Worm (Caenorhabditis elegans): ENCODE results near the gene dop-6.

Gene dop-6

DNA sequence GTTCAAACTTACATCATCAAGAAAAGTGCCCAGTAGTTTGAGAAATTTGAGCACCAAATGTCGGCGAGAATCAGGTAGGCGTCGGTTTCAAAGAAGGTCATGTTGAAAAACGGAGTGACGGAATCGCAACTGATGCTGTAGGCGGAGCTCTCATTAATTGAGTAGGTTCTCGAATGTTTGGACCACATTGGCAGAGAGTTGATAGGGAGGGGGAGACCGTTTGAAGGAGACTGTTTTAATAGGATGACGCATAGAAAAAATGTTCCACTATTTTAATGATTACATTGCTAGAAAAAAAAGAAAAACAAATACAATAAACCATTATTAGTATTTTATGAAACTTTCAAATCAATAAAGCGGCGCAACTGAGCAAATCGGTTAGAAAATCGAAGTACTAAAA is 42.5 kb downstream of the dop-6 start, which contains the start of gene F14H12.17:
F14H12.17 (minus strand) TSS at position 101 of the 400 bp plus-strand sequence.
- TF ChIP-seq nhr-232 (tag; optimal IDR thresholded peaks at IDR 0.05) (no peak), ceh-30 (tag; optimal IDR thresholded peaks at IDR 0.05) (no peak), mec-3 (tag; optimal IDR thresholded peaks at IDR 0.05; ENCODE audit: borderline replicate concordance) (no peak), dmd-4 (tag; optimal IDR thresholded peaks at IDR 0.05; ENCODE audit: borderline replicate concordance) (no peak), che-1 (tag; optimal IDR thresholded peaks at IDR 0.05) (no peak), pha-2 (tag; optimal IDR thresholded peaks at IDR 0.05) (no peak), lim-6 (tag; optimal IDR thresholded peaks at IDR 0.05) (no peak), ttx-3 (tag; optimal IDR thresholded peaks at IDR 0.05) (no peak)

DNA sequence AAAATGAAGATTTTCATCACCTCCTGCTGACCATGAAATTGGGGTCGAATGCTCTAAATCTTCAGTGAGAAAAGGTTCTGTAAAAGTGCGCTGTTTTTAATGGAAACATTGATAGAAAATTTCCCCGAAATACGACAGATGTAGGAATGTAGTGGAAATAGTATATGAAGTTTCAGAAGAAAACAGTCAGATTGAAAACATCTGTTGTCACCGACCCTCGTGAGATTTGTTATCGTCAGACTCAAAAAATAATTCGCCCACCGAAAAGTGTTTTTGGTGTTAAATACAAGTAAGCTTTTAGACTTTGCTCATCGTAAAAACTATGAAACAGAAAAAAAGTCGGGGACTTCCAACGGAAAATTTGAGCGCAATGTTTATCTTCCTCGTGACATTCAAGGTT is 44.2 kb downstream of the dop-6 start, which contains the start of gene F14H12.8:
F14H12.8 (minus strand) TSS at position 101 of the 400 bp plus-strand sequence.
- TF ChIP-seq ceh-18 (tag; optimal IDR thresholded peaks at IDR 0.05) (no peak), pqm-1 (tag; optimal IDR thresholded peaks at IDR 0.05) (no peak), ceh-31 (tag; optimal IDR thresholded peaks at IDR 0.05) (no peak), ceh-48 (tag; optimal IDR thresholded peaks at IDR 0.05) (no peak), unc-42 (tag; optimal IDR thresholded peaks at IDR 0.05) (no peak), unc-55 (GFP tag; optimal IDR thresholded peaks at IDR 0.05) (no peak), hlh-15 (tag; optimal IDR thresholded peaks at IDR 0.05) (no peak), che-1 (tag; optimal IDR thresholded peaks at IDR 0.05) (no peak), pha-2 (tag; optimal IDR thresholded peaks at IDR 0.05) (no peak), npax-4 (tag; optimal IDR thresholded peaks at IDR 0.05) (no peak), eyg-1 (tag; optimal IDR thresholded peaks at IDR 0.05) (no peak), ttx-3 (tag; optimal IDR thresholded peaks at IDR 0.05) (no peak), tbx-7 (tag; optimal IDR thresholded peaks at IDR 0.05) (no peak), ceh-45 (GFP tag; IDR thresholded peaks at IDR 0.05) (no peak)

DNA sequence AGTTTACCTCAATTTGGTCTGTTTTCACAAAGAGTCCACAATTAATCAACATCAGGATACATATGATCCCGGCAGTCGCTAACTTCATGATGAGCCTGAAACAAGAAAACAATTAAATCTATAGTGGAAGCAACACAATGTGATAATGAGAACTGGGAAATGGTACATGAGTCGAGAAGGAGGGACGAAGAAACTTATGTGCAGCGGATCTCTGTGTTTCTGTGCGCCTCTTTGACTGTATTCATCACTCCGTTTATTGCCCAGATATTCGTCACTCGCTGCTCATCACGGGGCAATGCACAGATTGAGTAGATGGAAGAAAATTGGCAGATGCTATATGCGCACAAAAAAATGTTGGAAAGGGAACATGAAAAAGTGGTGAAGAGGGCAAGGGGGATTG is 45.6 kb downstream of the dop-6 start, which contains the start of gene R160.3:
R160.3 (minus strand) TSS at position 101 of the 400 bp plus-strand sequence.
- no peak for TF ChIP-seq nhr-11 (tag; optimal IDR thresholded peaks at IDR 0.05)
- TF ChIP-seq pros-1 (tag; optimal IDR thresholded peaks at IDR 0.05), result no peak
- no peak for TF ChIP-seq che-1 (tag; optimal IDR thresholded peaks at IDR 0.05)
- no peak for TF ChIP-seq sox-4 (tag; optimal IDR thresholded peaks at IDR 0.05)
- TF ChIP-seq ceh-45 (GFP tag; IDR thresholded peaks at IDR 0.05), result no peak
- no peak for TF ChIP-seq ceh-9 (tag; optimal IDR thresholded peaks at IDR 0.05)
- TF ChIP-seq C38D4.7 (GFP tag; optimal IDR thresholded peaks at IDR 0.05), result no peak
- no peak for TF ChIP-seq fkh-10 (GFP tag; optimal IDR thresholded peaks at IDR 0.05)
- TF ChIP-seq tbx-2 (tag; optimal IDR thresholded peaks at IDR 0.05), result no peak
- TF ChIP-seq gmeb-2 (tag; optimal IDR thresholded peaks at IDR 0.05), result no peak
- TF ChIP-seq lim-6 (tag; optimal IDR thresholded peaks at IDR 0.05), result no peak

DNA sequence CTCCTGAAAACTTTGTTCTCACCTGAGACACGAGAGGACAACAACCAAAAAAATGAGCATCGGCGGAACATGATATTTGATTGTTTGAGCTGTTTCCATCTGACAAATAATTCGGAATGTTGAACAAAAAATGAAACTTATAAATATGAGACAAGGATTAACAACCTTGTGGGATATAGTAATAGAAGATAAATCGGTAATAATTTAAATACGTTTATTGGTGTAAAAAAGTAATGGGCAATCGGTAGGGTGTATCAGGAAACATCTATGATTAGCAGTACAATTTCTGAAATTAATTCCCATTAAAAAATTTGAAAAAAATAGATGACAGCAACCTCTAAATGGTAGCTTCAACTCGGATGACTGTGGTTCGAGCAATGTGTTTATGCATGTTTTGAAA is 46.8 kb downstream of the dop-6 start, which contains the start of gene R160.10:
R160.10 (minus strand) TSS at position 101 of the 400 bp plus-strand sequence.
- TF ChIP-seq eyg-1 (tag; optimal IDR thresholded peaks at IDR 0.05) (no peak), fkh-10 (GFP tag; optimal IDR thresholded peaks at IDR 0.05) (no peak)

DNA sequence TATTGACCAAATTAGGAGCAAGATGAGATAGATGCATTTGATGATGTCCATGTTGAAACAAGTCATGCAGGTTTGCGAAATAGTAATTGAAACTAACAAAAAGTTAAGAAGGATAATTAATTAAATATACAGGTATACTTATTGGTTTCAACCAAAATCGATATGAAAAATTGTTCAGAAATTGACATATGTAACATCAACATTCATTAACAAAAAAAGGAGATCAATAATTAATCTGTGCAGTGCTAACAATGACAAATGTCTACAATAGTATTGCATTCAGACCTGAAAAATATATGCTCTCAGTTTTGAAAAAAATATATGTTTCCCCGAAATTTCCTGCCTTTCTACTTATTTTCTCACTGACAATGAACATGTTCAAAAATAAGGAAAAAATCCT is 48.1 kb downstream of the dop-6 start, which contains the start of gene R160.4:
R160.4 (minus strand) TSS at position 101 of the 400 bp plus-strand sequence.
- TF ChIP-seq ceh-48 (tag; optimal IDR thresholded peaks at IDR 0.05), result no peak
- TF ChIP-seq nhr-232 (tag; optimal IDR thresholded peaks at IDR 0.05), result no peak
- no peak for TF ChIP-seq rnt-1 (tag; optimal IDR thresholded peaks at IDR 0.05)
- no peak for TF ChIP-seq ceh-14 (tag; optimal IDR thresholded peaks at IDR 0.05)
- no peak for TF ChIP-seq unc-3 (GFP tag; conservative IDR thresholded peaks at IDR 0.05)
- TF ChIP-seq unc-3 (tag; optimal IDR thresholded peaks at IDR 0.05), result no peak
- no peak for TF ChIP-seq ceh-45 (GFP tag; IDR thresholded peaks at IDR 0.05)
- TF ChIP-seq ceh-18 (tag; optimal IDR thresholded peaks at IDR 0.05), result no peak
- no peak for TF ChIP-seq K02D7.2 (tag; optimal IDR thresholded peaks at IDR 0.05)
- no peak for TF ChIP-seq F13H6.1 (tag; optimal IDR thresholded peaks at IDR 0.05)
- no peak for TF ChIP-seq sox-2 (GFP tag; IDR thresholded peaks at IDR 0.05)
- no peak for TF ChIP-seq T23F11.4 (GFP tag; optimal IDR thresholded peaks at IDR 0.05)
- TF ChIP-seq unc-55 (GFP tag; optimal IDR thresholded peaks at IDR 0.05), result no peak
- TF ChIP-seq pha-2 (tag; optimal IDR thresholded peaks at IDR 0.05), result no peak
- TF ChIP-seq eyg-1 (tag; optimal IDR thresholded peaks at IDR 0.05), result no peak
- TF ChIP-seq nfya-1 (tag; optimal IDR thresholded peaks at IDR 0.05), result no peak
- no peak for TF ChIP-seq hlh-13 (GFP tag; optimal IDR thresholded peaks at IDR 0.05)
- TF ChIP-seq mec-3 (tag; optimal IDR thresholded peaks at IDR 0.05; ENCODE audit: borderline replicate concordance), result no peak
- no peak for TF ChIP-seq fkh-10 (GFP tag; optimal IDR thresholded peaks at IDR 0.05)
- TF ChIP-seq unc-86 (tag; optimal IDR thresholded peaks at IDR 0.05), result no peak
- no peak for TF ChIP-seq ceh-24 (tag; optimal IDR thresholded peaks at IDR 0.05)

All from whole organism, late embryonic.